Fruit fly (Drosophila melanogaster): ENCODE results near the gene CG3309.

Gene CG3309

DNA sequence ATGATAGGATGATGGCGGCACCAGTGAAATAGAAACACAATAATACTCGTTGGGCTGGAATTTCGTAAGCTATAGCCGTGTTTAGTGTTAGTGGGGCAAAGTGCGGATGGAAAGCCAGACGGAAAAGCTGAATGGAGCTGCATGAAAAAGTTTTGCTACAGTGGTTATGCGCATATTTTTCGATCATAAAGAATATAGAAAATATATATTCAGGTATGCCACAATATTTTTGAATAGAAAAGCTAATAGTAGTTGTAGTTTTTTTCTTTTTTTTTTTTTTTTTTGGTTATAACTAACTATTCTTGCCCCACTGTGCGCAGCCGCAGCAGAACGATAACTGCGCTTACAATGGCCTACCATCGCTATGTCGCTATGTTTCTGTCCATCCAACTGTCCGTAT is 42.6 kb downstream of the CG3309 start:
- TF ChIP-seq CG15073 (GFP tag; optimal IDR thresholded peaks at IDR 0.05) (no peak), hkb (optimal IDR thresholded peaks at IDR 0.05) (no peak), hkb (GFP tag; IDR thresholded peaks at IDR 0.05) (peak; percentile 48; the same call in 1 of the 2 replicates), Dad (GFP tag; optimal IDR thresholded peaks at IDR 0.05) (no peak), Mes4 (GFP tag; optimal IDR thresholded peaks at IDR 0.05) (no peak), Fer1 (GFP tag; optimal IDR thresholded peaks at IDR 0.05) (peak; percentile 31), Blimp-1 (GFP tag; optimal IDR thresholded peaks at IDR 0.05) (peak; percentile 4), CG18599 (GFP tag; optimal IDR thresholded peaks at IDR 0.05) (peak; percentile 14), pan (optimal IDR thresholded peaks at IDR 0.05) (no peak), pan (GFP tag; optimal IDR thresholded peaks at IDR 0.05 in 1 of 2, IDR thresholded peaks at IDR 0.05 in 1 of 2) (peak in 1 of 2 experiments; percentile 18), ind (GFP tag; optimal IDR thresholded peaks at IDR 0.05) (peak; percentile 22), nau (GFP tag; optimal IDR thresholded peaks at IDR 0.05) (no peak), gem (tag; optimal IDR thresholded peaks at IDR 0.05) (peak; percentile 6), Ets65A (GFP tag) (peak; percentile 15), crol (GFP tag; IDR thresholded peaks at IDR 0.05) (0 out of 2 replicates have a peak, but pooled peaks have one; percentile 7), CG2120 (GFP tag; optimal IDR thresholded peaks at IDR 0.05) (peak; percentile 35), TFAM (GFP tag; optimal IDR thresholded peaks at IDR 0.05) (no peak), esg (GFP tag; conservative IDR thresholded peaks at IDR 0.05) (0 out of 2 replicates have a peak, but pooled peaks have one; percentile 6), CG10366 (GFP tag; IDR thresholded peaks at IDR 0.05) (peak; percentile 18; the same call in 1 of the 2 replicates), unpg (GFP tag; optimal IDR thresholded peaks at IDR 0.05) (peak; percentile 16), NfI (GFP tag; optimal IDR thresholded peaks at IDR 0.05) (no peak), CG15269 (tag; optimal IDR thresholded peaks at IDR 0.05) (peak; percentile 8), lmd (GFP tag; IDR thresholded peaks at IDR 0.05) (0 out of 2 replicates have a peak, but pooled peaks have one; percentile 16), row (GFP tag; IDR thresholded peaks at IDR 0.05) (peak; percentile 57), Xrp1 (GFP tag; IDR thresholded peaks at IDR 0.05) (0 out of 2 replicates have a peak, but pooled peaks have one; percentile 12), Sox102F (GFP tag; optimal IDR thresholded peaks at IDR 0.05) (peak; percentile 3), Ptx1 (GFP tag; IDR thresholded peaks at IDR 0.05) (0 out of 2 replicates have a peak, but pooled peaks have one; percentile 17), CG17359 (tag; optimal IDR thresholded peaks at IDR 0.05) (peak; percentile 15), Sox100B (GFP tag; optimal IDR thresholded peaks at IDR 0.05) (peak; percentile 14), Ada2b (GFP tag; IDR thresholded peaks at IDR 0.05) (0 out of 2 replicates have a peak, but pooled peaks have one; percentile 40), CoRest (tag; optimal IDR thresholded peaks at IDR 0.05) (no peak), CG4424 (GFP tag; optimal IDR thresholded peaks at IDR 0.05) (peak; percentile 36), wor (GFP tag; IDR thresholded peaks at IDR 0.05) (0 out of 2 replicates have a peak, but pooled peaks have one; percentile 18), vvl (GFP tag; IDR thresholded peaks at IDR 0.05) (peak; percentile 46), ranshi (GFP tag; IDR thresholded peaks at IDR 0.05) (peak; percentile 30; the same call in 1 of the 2 replicates), CG5245 (GFP tag; optimal IDR thresholded peaks at IDR 0.05) (peak; percentile 3), phol (tag; optimal IDR thresholded peaks at IDR 0.05) (peak; percentile 17), grau (tag; optimal IDR thresholded peaks at IDR 0.05) (peak; percentile 15), CG16813 (GFP tag; IDR thresholded peaks at IDR 0.05; ENCODE audit: partially characterized antibody) (no peak), sens (GFP tag) (peak; percentile 17), CG2712 (tag; optimal IDR thresholded peaks at IDR 0.05) (peak; percentile 7), CG11695 (GFP tag; IDR thresholded peaks at IDR 0.05) (peak; percentile 49; the same call in 1 of the 3 replicates), HLH3B (GFP tag; IDR thresholded peaks at IDR 0.05) (peak; percentile 38; the same call in 1 of the 2 replicates), pzg (GFP tag; optimal IDR thresholded peaks at IDR 0.05) (no peak), croc (GFP tag; conservative IDR thresholded peaks at IDR 0.05) (no peak), dysf (GFP tag; IDR thresholded peaks at IDR 0.05) (peak; percentile 40; the same call in 1 of the 3 replicates), fd102C (GFP tag; optimal IDR thresholded peaks at IDR 0.05) (no peak), C15 (GFP tag; IDR thresholded peaks at IDR 0.05) (0 out of 3 replicates have a peak, but pooled peaks have one; percentile 5), CG11504 (tag; optimal IDR thresholded peaks at IDR 0.05) (peak; percentile 2), CG14050 (GFP tag; IDR thresholded peaks at IDR 0.05) (0 out of 3 replicates have a peak, but pooled peaks have one; percentile 12), sisA (GFP tag; IDR thresholded peaks at IDR 0.05) (peak; percentile 25; the same call in 1 of the 2 replicates)
